Fruit fly (Drosophila melanogaster) whole organism, embryonic: ENCODE data around the gene CG18563.

Source experiments
- ATbp ChIP-seq: fragments of 200-800 bp; sonication (Bioruptor generic); optimal IDR thresholded peaks from 2 replicates; lab custom pipeline; 2017; ENCODE audit warnings: missing biosample characterization, mild to moderate bottlenecking, missing genetic modification characterization, missing genetic modification reagents
- CG10565 ChIP-seq: fragments of 200-800 bp; sonication (Bioruptor generic); optimal IDR thresholded peaks from 3 replicates; lab custom pipeline; 2016; ENCODE audit warnings: missing biosample characterization, mild to moderate bottlenecking, missing genetic modification characterization
- CG12155 ChIP-seq: fragments of 200-800 bp; sonication (Bioruptor generic); optimal IDR thresholded peaks from 3 replicates; lab custom pipeline; 2016; ENCODE audit warnings: missing biosample characterization, missing genetic modification characterization
- CG6765 ChIP-seq: fragments of 200-800 bp; sonication (Bioruptor generic); optimal IDR thresholded peaks from 3 replicates; lab custom pipeline; 2017; ENCODE audit warnings: missing biosample characterization, mild to moderate bottlenecking, missing genetic modification characterization
- Max ChIP-seq: fragments of 200-800 bp; sonication (Bioruptor generic); optimal IDR thresholded peaks from 2 replicates; lab custom pipeline; 2016; ENCODE audit warnings: missing biosample characterization, mild to moderate bottlenecking, missing genetic modification characterization

dm6 chr2L:17484174-17484573, 26.3 kb upstream of the CG18563 start, which contains the start of the genes GCS2beta and CG5131:
- peak; percentile 95 for TF ChIP-seq CG12155 (GFP tag; lab: Kevin White, UChicago)
- TF ChIP-seq Max: peak; percentile 95
- peak; percentile 73 for TF ChIP-seq CG6765
- peak; percentile 61 for TF ChIP-seq CG10565 (GFP tag; lab: Kevin White, UChicago)
- peak; percentile 80 for TF ChIP-seq ATbp
